Fruit fly (Drosophila melanogaster) whole organism: ENCODE data around the gene CG15814.

Experiments used
- CG8478 ChIP-seq: fragments of >200 bp; optimal IDR thresholded peaks from 2 replicates; lab custom pipeline; 2018; ENCODE audit warnings: inconsistent platforms
- psq ChIP-seq: fragments of >200 bp; optimal IDR thresholded peaks from 2 replicates; lab custom pipeline; 2017
- usp ChIP-seq: fragments of >200 bp; optimal IDR thresholded peaks from 2 replicates; lab custom pipeline; 2017; ENCODE audit warnings: missing biosample characterization, missing genetic modification characterization, mixed read lengths

- TF ChIP-seq CG8478 (lab: Kevin White, UChicago) (no peak), usp (GFP tag; lab: Kevin White, UChicago) (no peak), psq (lab: Kevin White, UChicago) (no peak)
Observed at dm6 chrX:17883418-17883817, 33.3 kb upstream of the CG15814 start, which contains the start of gene CG12985.
